Fruit fly (Drosophila melanogaster) whole organism, embryonic: Measurements from ENCODE around the gene CG4301.

Source experiments
- Atf3 ChIP-seq: fragments of 200-800 bp; sonication (Bioruptor generic); optimal IDR thresholded peaks from 3 replicates; lab custom pipeline; 2016; ENCODE audit warnings: missing biosample characterization, missing genetic modification characterization
- CG10462 ChIP-seq: fragments of 200-800 bp; sonication (Bioruptor generic); optimal IDR thresholded peaks from 2 replicates; lab custom pipeline; 2016; ENCODE audit warnings: missing biosample characterization, missing genetic modification characterization
- CG10565 ChIP-seq: fragments of 200-800 bp; sonication (Bioruptor generic); optimal IDR thresholded peaks from 3 replicates; lab custom pipeline; 2016; ENCODE audit warnings: missing biosample characterization, mild to moderate bottlenecking, missing genetic modification characterization
- CG10979 ChIP-seq: fragments of 200-800 bp; sonication (Bioruptor generic); optimal IDR thresholded peaks from 2 replicates; lab custom pipeline; 2018; ENCODE audit warnings: missing biosample characterization, mild to moderate bottlenecking, missing genetic modification characterization, moderate library complexity
- CG11560 ChIP-seq: fragments of 200-800 bp; sonication (Bioruptor generic); IDR thresholded peaks from 3 replicates; pipeline ENCODE4 v1.3.6; 2022; ENCODE audit warnings: missing biosample characterization, missing genetic modification characterization
- CG13287 ChIP-seq: fragments of 200-800 bp; sonication (Bioruptor generic); IDR thresholded peaks from 2 replicates; pipeline ENCODE4 v1.3.6; 2022; ENCODE audit warnings: missing biosample characterization, missing genetic modification characterization; ENCODE audit not compliant: partially characterized antibody
- CG14014 ChIP-seq: fragments of 200-800 bp; sonication (Bioruptor generic); IDR thresholded peaks from 2 replicates; pipeline ENCODE4 v1.3.6; 2022; ENCODE audit warnings: missing biosample characterization, missing genetic modification characterization
- CG14710 ChIP-seq: fragments of 200-800 bp; sonication (Bioruptor generic); optimal IDR thresholded peaks from 3 replicates; lab custom pipeline; 2019; ENCODE audit warnings: missing biosample characterization, mild to moderate bottlenecking, missing genetic modification characterization, moderate library complexity
- CG16779 ChIP-seq: fragments of 200-800 bp; sonication (Bioruptor generic); IDR thresholded peaks from 2 replicates; pipeline ENCODE4 v1.3.6; 2022; ENCODE audit warnings: missing biosample characterization, missing genetic modification characterization
- CG16815 ChIP-seq: fragments of 200-800 bp; sonication (Bioruptor generic); optimal IDR thresholded peaks from 3 replicates; lab custom pipeline; 2017; ENCODE audit warnings: missing biosample characterization, mild to moderate bottlenecking, missing genetic modification characterization
- CG17568 ChIP-seq: fragments of 200-800 bp; sonication (Bioruptor generic); optimal IDR thresholded peaks from 2 replicates; lab custom pipeline; 2018; ENCODE audit warnings: missing biosample characterization, mild to moderate bottlenecking, missing genetic modification characterization, moderate library complexity
- CG17912 ChIP-seq: fragments of 200-800 bp; sonication (Bioruptor generic); optimal IDR thresholded peaks from 2 replicates; lab custom pipeline; 2018; ENCODE audit warnings: missing biosample characterization, mild to moderate bottlenecking, missing genetic modification characterization
- CG2129 ChIP-seq: fragments of 200-800 bp; sonication (Bioruptor generic); IDR thresholded peaks from 2 replicates; pipeline ENCODE4 v1.3.6; 2022; ENCODE audit warnings: missing biosample characterization, missing genetic modification characterization; ENCODE audit not compliant: partially characterized antibody
- CG33213 ChIP-seq: fragments of 200-800 bp; sonication (Bioruptor generic); optimal IDR thresholded peaks from 3 replicates; lab custom pipeline; 2016; ENCODE audit warnings: missing biosample characterization, missing genetic modification characterization
- CG34224 ChIP-seq: fragments of 200-800 bp; sonication (Bioruptor generic); IDR thresholded peaks from 3 replicates; pipeline ENCODE4 v1.3.6; 2022; ENCODE audit warnings: missing biosample characterization, missing genetic modification characterization; ENCODE audit not compliant: partially characterized antibody
- CG3838 ChIP-seq: fragments of 200-800 bp; sonication (Bioruptor generic); optimal IDR thresholded peaks from 3 replicates; lab custom pipeline; 2016; ENCODE audit warnings: missing biosample characterization, missing genetic modification characterization
- CG7786 ChIP-seq: fragments of 200-800 bp; sonication (Bioruptor generic); optimal IDR thresholded peaks from 2 replicates; lab custom pipeline; 2016; ENCODE audit warnings: missing biosample characterization, missing genetic modification characterization
- CG7987 ChIP-seq: fragments of 200-800 bp; sonication (Bioruptor generic); optimal IDR thresholded peaks from 2 replicates; lab custom pipeline; 2018; ENCODE audit warnings: missing biosample characterization, mild to moderate bottlenecking, missing genetic modification characterization, moderate library complexity
- CG8089 ChIP-seq: fragments of 200-800 bp; sonication (Bioruptor generic); optimal IDR thresholded peaks from 3 replicates; lab custom pipeline; 2016; ENCODE audit warnings: missing biosample characterization, missing genetic modification characterization
- CG8924 ChIP-seq: fragments of 200-800 bp; optimal IDR thresholded peaks from 3 replicates; lab custom pipeline; 2019; ENCODE audit warnings: missing biosample characterization, mild to moderate bottlenecking, missing genetic modification characterization, moderate library complexity
- CrebB ChIP-seq: fragments of 200-800 bp; sonication (Bioruptor generic); optimal IDR thresholded peaks from 3 replicates; lab custom pipeline; 2018; ENCODE audit warnings: missing biosample characterization, mild to moderate bottlenecking, missing genetic modification characterization
- Hr39 ChIP-seq: fragments of >200 bp; optimal IDR thresholded peaks from 2 replicates; lab custom pipeline; 2017
- MESR4 ChIP-seq: fragments of 200-800 bp; sonication (Bioruptor generic); optimal IDR thresholded peaks from 2 replicates; lab custom pipeline; 2018; ENCODE audit warnings: missing biosample characterization, mild to moderate bottlenecking, missing genetic modification characterization, moderate library complexity
- Neu2 ChIP-seq: fragments of 200-800 bp; sonication (Bioruptor generic); optimal IDR thresholded peaks from 3 replicates; lab custom pipeline; 2016; ENCODE audit warnings: missing biosample characterization, missing genetic modification characterization, borderline replicate concordance
- Nf-YA ChIP-seq: fragments of 200-800 bp; sonication (Bioruptor generic); IDR thresholded peaks from 2 replicates; pipeline ENCODE4 v1.3.6; 2022; ENCODE audit warnings: missing biosample characterization, missing genetic modification characterization
- Optix ChIP-seq: fragments of 200-800 bp; sonication (Bioruptor generic); IDR thresholded peaks from 3 replicates; pipeline ENCODE4 v1.3.6; 2022; ENCODE audit warnings: missing biosample characterization, missing genetic modification characterization
- Ptx1 ChIP-seq: fragments of 200-800 bp; sonication (Bioruptor generic); IDR thresholded peaks from 2 replicates; pipeline ENCODE4 v1.3.6; 2022; ENCODE audit warnings: missing biosample characterization, missing genetic modification characterization
- Side ChIP-seq: fragments of 200-800 bp; sonication (Bioruptor generic); optimal IDR thresholded peaks from 2 replicates; lab custom pipeline; 2016; ENCODE audit warnings: missing biosample characterization, missing genetic modification characterization
- Ssrp ChIP-seq: fragments of 200-800 bp; sonication (Bioruptor generic); optimal IDR thresholded peaks from 2 replicates; lab custom pipeline; 2018; ENCODE audit warnings: missing biosample characterization, mild to moderate bottlenecking, missing genetic modification characterization, moderate library complexity
- Stat92E ChIP-seq, 3 experiments: fragments of >200 bp in 2 of 3; fragments of 200-800 bp in 1 of 3; sonication (Bioruptor generic) in 1 of 3; optimal IDR thresholded peaks; 2 replicates each; lab custom pipeline; 2017 to 2019; ENCODE audit warnings: missing biosample characterization in 3 of 3, missing genetic modification characterization in 3 of 3, mild to moderate bottlenecking in 1 of 3, moderate library complexity in 1 of 3
- Trl ChIP-seq, 3 experiments: fragments of >200 bp in 2 of 3; fragments of 200-800 bp in 1 of 3; sonication (Bioruptor generic) in 1 of 3; optimal IDR thresholded peaks; 2 replicates in 1 of 3; 3 replicates in 2 of 3; lab custom pipeline; 2016 to 2017; ENCODE audit warnings: missing biosample characterization in 1 of 3, missing genetic modification characterization in 1 of 3
- Xbp1 ChIP-seq: fragments of 200-800 bp; sonication (Bioruptor generic); optimal IDR thresholded peaks from 3 replicates; lab custom pipeline; 2016; ENCODE audit warnings: missing biosample characterization, mild to moderate bottlenecking, missing genetic modification characterization
- ac ChIP-seq: fragments of 200-800 bp; sonication (Bioruptor generic); optimal IDR thresholded peaks from 3 replicates; lab custom pipeline; 2017; ENCODE audit warnings: missing biosample characterization, mild to moderate bottlenecking, missing genetic modification characterization
- aop ChIP-seq: fragments of 200-800 bp; sonication (Bioruptor generic); IDR thresholded peaks from 2 replicates; pipeline ENCODE4 v1.3.6; 2022; ENCODE audit warnings: missing biosample characterization, missing genetic modification characterization
- ato ChIP-seq: fragments of 200-800 bp; sonication (Bioruptor generic); IDR thresholded peaks from 2 replicates; pipeline ENCODE4 v1.3.6; 2022; ENCODE audit warnings: missing biosample characterization, missing genetic modification characterization; ENCODE audit not compliant: partially characterized antibody
- bab2 ChIP-seq: fragments of 200-800 bp; sonication (Bioruptor generic); optimal IDR thresholded peaks from 2 replicates; lab custom pipeline; 2016; ENCODE audit warnings: missing biosample characterization, missing genetic modification characterization
- chif ChIP-seq, 2 experiments: fragments of 200-800 bp; sonication (Bioruptor generic); optimal IDR thresholded peaks; 3 replicates each; lab custom pipeline; 2016; ENCODE audit warnings: missing biosample characterization in 2 of 2, missing genetic modification characterization in 2 of 2
- dati ChIP-seq: fragments of 200-800 bp; sonication (Bioruptor generic); IDR thresholded peaks from 2 replicates; pipeline ENCODE4 v1.3.6; 2022; ENCODE audit warnings: missing biosample characterization, missing genetic modification characterization
- dpn ChIP-seq, 2 experiments: fragments of 200-800 bp; sonication (Bioruptor generic); optimal IDR thresholded peaks; 3 replicates each; lab custom pipeline; 2016; ENCODE audit warnings: missing biosample characterization in 2 of 2, missing genetic modification characterization in 2 of 2
- knrl ChIP-seq: fragments of 200-800 bp; sonication (Bioruptor generic); IDR thresholded peaks from 3 replicates; pipeline ENCODE4 v1.3.6; 2022; ENCODE audit warnings: missing biosample characterization, missing genetic modification characterization; ENCODE audit not compliant: partially characterized antibody
- lilli ChIP-seq: fragments of 200-800 bp; sonication (Bioruptor generic); optimal IDR thresholded peaks from 3 replicates; lab custom pipeline; 2016; ENCODE audit warnings: missing biosample characterization, missing genetic modification characterization
- luna ChIP-seq: fragments of 200-800 bp; sonication (Bioruptor generic); optimal IDR thresholded peaks from 2 replicates; lab custom pipeline; 2016; ENCODE audit warnings: missing biosample characterization, missing genetic modification characterization
- otp ChIP-seq: fragments of 200-800 bp; sonication (Bioruptor generic); IDR thresholded peaks from 3 replicates; pipeline ENCODE4, ENCODE4 v1.3.6; 2022; ENCODE audit warnings: missing biosample characterization, missing genetic modification characterization
- psq ChIP-seq: fragments of 200-800 bp; sonication (Bioruptor generic); optimal IDR thresholded peaks from 2 replicates; lab custom pipeline; 2017; ENCODE audit warnings: missing biosample characterization, missing genetic modification characterization
- pzg ChIP-seq: fragments of 200-800 bp; sonication (Bioruptor generic); optimal IDR thresholded peaks from 3 replicates; lab custom pipeline; 2018; ENCODE audit warnings: missing biosample characterization, mild to moderate bottlenecking, missing genetic modification characterization, moderate library complexity
- sob ChIP-seq: fragments of 200-800 bp; sonication (Bioruptor generic); IDR thresholded peaks from 2 replicates; pipeline ENCODE4 v1.3.6; 2022; ENCODE audit warnings: missing biosample characterization, missing genetic modification characterization
- sqz ChIP-seq: fragments of 200-800 bp; sonication (Bioruptor generic); optimal IDR thresholded peaks from 3 replicates; lab custom pipeline; 2018; ENCODE audit warnings: missing biosample characterization, mild to moderate bottlenecking, missing genetic modification characterization
- tgo ChIP-seq: fragments of 200-800 bp; sonication (Bioruptor generic); IDR thresholded peaks from 3 replicates; pipeline ENCODE4 v1.3.6; 2022; ENCODE audit warnings: missing biosample characterization, missing genetic modification characterization
- z ChIP-seq: fragments of 200-800 bp; sonication (Bioruptor generic); IDR thresholded peaks from 3 replicates; pipeline ENCODE4 v1.3.6; 2022; ENCODE audit warnings: missing biosample characterization, missing genetic modification characterization

CG4301 gene

dm6 chrX:16414451-16415368, 9.4 kb downstream of the CG4301 start, which contains the start of gene Traf-like (continued):
- TF ChIP-seq otp: no peak
- TF ChIP-seq ato (GFP tag; lab: Robert Waterston, UW): no peak
- no peak for TF ChIP-seq CG17568 (GFP tag; lab: Kevin White, UChicago)
- no peak for TF ChIP-seq CG10462 (GFP tag; lab: Kevin White, UChicago)
- no peak for TF ChIP-seq CG10565 (GFP tag; lab: Kevin White, UChicago)
- no peak for TF ChIP-seq sob
- TF ChIP-seq CrebB: no peak
- no peak for TF ChIP-seq Ssrp (tag; lab: Kevin White, UChicago)
- no peak for TF ChIP-seq aop (GFP tag; lab: Robert Waterston, UW)
- TF ChIP-seq CG13287 (GFP tag; lab: Robert Waterston, UW): no peak
- no peak for TF ChIP-seq sqz (GFP tag; lab: Kevin White, UChicago)
- TF ChIP-seq ac (GFP tag; lab: Kevin White, UChicago): no peak
- no peak for TF ChIP-seq lilli (GFP tag; lab: Kevin White, UChicago)
- TF ChIP-seq Xbp1 (GFP tag; lab: Kevin White, UChicago): no peak
- no peak for TF ChIP-seq Nf-YA (GFP tag; lab: Robert Waterston, UW)
- TF ChIP-seq Ptx1 (GFP tag; lab: Robert Waterston, UW): peak; percentile 33; the same call in 1 of the 2 replicates
- TF ChIP-seq CG16815 (GFP tag; lab: Kevin White, UChicago): no peak
- no peak for TF ChIP-seq Trl (optimal IDR thresholded peaks at IDR 0.05; lab: Kevin White, UChicago)
- TF ChIP-seq Trl (GFP tag; optimal IDR thresholded peaks at IDR 0.05; lab: Kevin White, UChicago): no peak
- TF ChIP-seq CG8089: no peak
- TF ChIP-seq bab2 (GFP tag; lab: Kevin White, UChicago): no peak
- TF ChIP-seq CG10979: peak; percentile 10
- no peak for TF ChIP-seq Stat92E (GFP tag; optimal IDR thresholded peaks at IDR 0.05; lab: Kevin White, UChicago)
- TF ChIP-seq chif (GFP tag; optimal IDR thresholded peaks at IDR 0.05; lab: Kevin White, UChicago): no peak
- peak; percentile 22 for TF ChIP-seq CG8924 (tag; lab: Kevin White, UChicago)
- TF ChIP-seq tgo (GFP tag; lab: Robert Waterston, UW): peak; percentile 50; the same call in 2 of the 3 replicates
- TF ChIP-seq knrl: no peak
- TF ChIP-seq pzg (GFP tag; lab: Kevin White, UChicago): no peak
- TF ChIP-seq CG34224 (GFP tag; lab: Robert Waterston, UW): no peak
- TF ChIP-seq CG16779: no peak
- no peak for TF ChIP-seq CG7786
- no peak for TF ChIP-seq Side (GFP tag; lab: Kevin White, UChicago)
- no peak for TF ChIP-seq dpn (GFP tag; optimal IDR thresholded peaks at IDR 0.05; lab: Kevin White, UChicago)
- TF ChIP-seq z (GFP tag; lab: Robert Waterston, UW): no peak
- no peak for TF ChIP-seq CG14710
- TF ChIP-seq MESR4 (GFP tag; lab: Kevin White, UChicago): no peak
- no peak for TF ChIP-seq Atf3 (GFP tag; lab: Kevin White, UChicago)
- no peak for TF ChIP-seq psq (GFP tag; lab: Kevin White, UChicago)
- TF ChIP-seq CG2129 (GFP tag; lab: Robert Waterston, UW): no peak
- no peak for TF ChIP-seq CG17912 (GFP tag; lab: Kevin White, UChicago)
- TF ChIP-seq Optix (GFP tag; lab: Robert Waterston, UW): no peak
- TF ChIP-seq CG3838: no peak
- TF ChIP-seq CG7987 (GFP tag; lab: Kevin White, UChicago): no peak
- TF ChIP-seq dati (GFP tag; lab: Robert Waterston, UW): no peak
- no peak for TF ChIP-seq CG11560 (tag; lab: Robert Waterston, UW)
- no peak for TF ChIP-seq Hr39
- no peak for TF ChIP-seq luna (GFP tag; lab: Kevin White, UChicago)
- no peak for TF ChIP-seq CG33213 (GFP tag; lab: Kevin White, UChicago)
- TF ChIP-seq CG14014 (GFP tag; lab: Robert Waterston, UW): 0 out of 2 replicates have a peak, but pooled peaks have one; percentile 10
- TF ChIP-seq Neu2 (GFP tag; lab: Kevin White, UChicago): peak; percentile 78
